Worm (Caenorhabditis elegans): ENCODE data around the gene Y44A6D.1.

DNA sequence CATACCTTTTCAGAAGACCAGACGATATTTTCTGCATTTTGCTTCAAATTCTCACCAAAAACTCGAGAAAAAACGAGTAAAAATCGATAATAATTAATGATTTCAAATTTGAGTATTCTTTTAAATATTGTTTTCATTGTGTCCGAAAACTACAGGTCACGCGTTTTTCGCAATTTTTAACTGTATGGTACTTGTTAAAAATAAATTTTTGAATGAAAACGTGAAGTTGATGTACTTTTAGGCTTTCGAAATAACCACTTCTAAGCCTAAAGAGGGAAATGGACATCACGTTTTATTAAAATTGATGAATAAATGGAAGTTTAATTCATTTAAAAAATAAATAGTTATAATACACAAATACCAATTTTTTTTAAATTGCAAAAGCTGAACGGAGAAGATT lies 13.1 kb upstream of the Y44A6D.1 start, which contains the start of gene Y44A6D.5:
- TF ChIP-seq pqm-1 (tag; optimal IDR thresholded peaks at IDR 0.05) (no peak), unc-55 (GFP tag; optimal IDR thresholded peaks at IDR 0.05) (no peak), ama-1 (optimal IDR thresholded peaks at IDR 0.05) (no peak), Y22D7AL.16 (tag; optimal IDR thresholded peaks at IDR 0.05) (no peak), mec-3 (tag; optimal IDR thresholded peaks at IDR 0.05; ENCODE audit: borderline replicate concordance) (no peak), ceh-6 (GFP tag; optimal IDR thresholded peaks at IDR 0.05) (no peak), pax-1 (tag; optimal IDR thresholded peaks at IDR 0.05) (no peak), lin-11 (tag; optimal IDR thresholded peaks at IDR 0.05) (no peak), elt-2 (tag; optimal IDR thresholded peaks at IDR 0.05) (no peak), dmd-4 (tag; optimal IDR thresholded peaks at IDR 0.05; ENCODE audit: borderline replicate concordance) (no peak)
